Worm (Caenorhabditis elegans): Measurements from ENCODE around the gene xbx-3.

DNA sequence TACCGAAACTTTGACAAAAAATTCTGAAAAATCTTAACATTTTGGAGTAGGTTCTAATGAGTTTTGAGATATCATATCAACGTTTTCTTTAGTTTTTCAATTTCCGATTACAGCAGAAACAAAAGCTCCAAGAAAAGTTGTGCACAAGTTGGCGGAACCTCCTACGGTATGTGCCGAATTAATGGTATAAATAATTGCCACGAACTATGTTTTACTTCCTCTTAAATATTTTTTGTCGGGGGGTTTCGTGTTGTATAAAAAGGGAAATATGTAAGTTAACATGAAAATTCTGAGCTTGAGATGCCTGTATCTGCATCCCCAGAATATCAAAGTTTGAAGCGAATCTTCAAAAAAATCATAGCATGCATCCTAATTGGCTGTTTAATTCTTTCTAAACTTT lies 1.9 kb upstream of the xbx-3 start, which contains the start of gene M04D8.8:
- no peak for TF ChIP-seq M03D4.4 (tag; optimal IDR thresholded peaks at IDR 0.05)
- no peak for TF ChIP-seq ceh-39 (tag; optimal IDR thresholded peaks at IDR 0.05)
- no peak for TF ChIP-seq nhr-2 (tag; optimal IDR thresholded peaks at IDR 0.05)
- TF ChIP-seq hlh-1 (tag; optimal IDR thresholded peaks at IDR 0.05) = no peak
- TF ChIP-seq elt-3 (tag; optimal IDR thresholded peaks at IDR 0.05) = no peak
- TF ChIP-seq nhr-28 (tag; optimal IDR thresholded peaks at IDR 0.05) = no peak
- no peak for TF ChIP-seq lin-13 (tag; optimal IDR thresholded peaks at IDR 0.05)
- no peak for TF ChIP-seq nhr-12 (tag; optimal IDR thresholded peaks at IDR 0.05)
- TF ChIP-seq unc-62 (GFP tag; optimal IDR thresholded peaks at IDR 0.05) = no peak
- no peak for TF ChIP-seq pha-4 (tag; optimal IDR thresholded peaks at IDR 0.05)
- no peak for TF ChIP-seq flh-1 (GFP tag; optimal IDR thresholded peaks at IDR 0.05)
- TF ChIP-seq lin-32 (GFP tag; optimal IDR thresholded peaks at IDR 0.05) = no peak
- no peak for TF ChIP-seq ztf-11 (tag; optimal IDR thresholded peaks at IDR 0.05)

Data from whole organism, mixed stage, embryonic.